Worm (Caenorhabditis elegans): Measurements from ENCODE around the gene F54A3.5.

DNA sequence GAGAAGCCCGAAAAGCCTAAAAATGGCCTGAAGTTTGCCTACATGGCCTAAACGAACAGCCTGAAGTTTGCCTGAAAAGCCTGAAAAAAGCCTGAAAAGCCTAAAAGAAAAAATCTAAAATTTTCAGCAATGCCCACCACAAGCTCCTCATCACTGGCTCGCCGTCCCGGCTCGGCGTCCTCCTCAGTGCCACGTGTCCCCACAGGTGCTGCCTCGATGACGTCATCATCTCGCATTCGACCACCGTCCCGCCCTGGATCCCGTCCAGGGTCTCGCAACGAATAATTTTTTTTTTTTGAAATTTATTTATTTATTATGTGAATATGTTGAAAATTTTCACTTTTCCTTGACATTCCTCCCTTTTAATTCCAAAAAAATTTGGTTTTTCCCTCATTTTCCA, 28.2 kb upstream of the F54A3.5 start:
- TF ChIP-seq F37B4.10 (GFP tag; IDR thresholded peaks at IDR 0.05): no peak
- no peak for TF ChIP-seq bed-1 (GFP tag; IDR thresholded peaks at IDR 0.05)
- TF ChIP-seq sea-2 (GFP tag; IDR thresholded peaks at IDR 0.05): no peak
- no peak for TF ChIP-seq B0336.3 (GFP tag; IDR thresholded peaks at IDR 0.05)
- no peak for TF ChIP-seq snpc-4 (GFP tag; optimal IDR thresholded peaks at IDR 0.05)
- TF ChIP-seq snpc-4 (tag; optimal IDR thresholded peaks at IDR 0.05): no peak
- no peak for TF ChIP-seq rcor-1 (GFP tag; IDR thresholded peaks at IDR 0.05)
- no peak for TF ChIP-seq ceh-79 (tag; optimal IDR thresholded peaks at IDR 0.05)
- no peak for TF ChIP-seq dpl-1 (GFP tag; optimal IDR thresholded peaks at IDR 0.05)
- TF ChIP-seq atf-7 (tag; optimal IDR thresholded peaks at IDR 0.05): no peak
- TF ChIP-seq ama-1 (optimal IDR thresholded peaks at IDR 0.05): no peak
- no peak for TF ChIP-seq ama-1 (GFP tag; optimal IDR thresholded peaks at IDR 0.05)
